Worm (Caenorhabditis elegans) whole organism, late embryonic: ENCODE data around the gene gck-2.

Experiments used
- F13H6.1 ChIP-seq: sonication (generic microtip); optimal IDR thresholded peaks from 2 replicates; lab custom pipeline; 2016; ENCODE audit warnings: missing genetic modification characterization, missing compliant biosample characterization
- T23F11.4 ChIP-seq: fragments of 200-800 bp; sonication (Bioruptor generic); optimal IDR thresholded peaks from 2 replicates; lab custom pipeline; 2018; ENCODE audit warnings: mild to moderate bottlenecking, missing genetic modification characterization, missing compliant biosample characterization
- ama-1 ChIP-seq: fragments of 150-350 bp; optimal IDR thresholded peaks from 2 replicates; lab custom pipeline; 2014
- ceh-18 ChIP-seq: sonication (generic microtip); optimal IDR thresholded peaks from 2 replicates; lab custom pipeline; 2016; ENCODE audit warnings: missing genetic modification characterization, missing compliant biosample characterization
- elt-2 ChIP-seq: sonication (generic microtip); optimal IDR thresholded peaks from 2 replicates; lab custom pipeline; 2016; ENCODE audit warnings: missing genetic modification reagents, missing genetic modification characterization, missing compliant biosample characterization
- ets-4 ChIP-seq: sonication (generic microtip); optimal IDR thresholded peaks from 2 replicates; lab custom pipeline; 2016; ENCODE audit warnings: missing genetic modification characterization, missing compliant biosample characterization
- hlh-13 ChIP-seq: fragments of 200-800 bp; sonication (Bioruptor generic); optimal IDR thresholded peaks from 2 replicates; lab custom pipeline; 2018; ENCODE audit warnings: mild to moderate bottlenecking, missing genetic modification characterization, missing compliant biosample characterization
- hlh-30 ChIP-seq: sonication (generic microtip); optimal IDR thresholded peaks from 2 replicates; lab custom pipeline; 2017; ENCODE audit warnings: antibody characterized with exemption, missing genetic modification characterization, missing compliant biosample characterization; ENCODE audit not compliant: insufficient read depth
- nhr-11 ChIP-seq: fragments of 150-350 bp; optimal IDR thresholded peaks from 2 replicates; lab custom pipeline; 2014; ENCODE audit warnings: missing biosample characterization, missing genetic modification characterization
- pha-4 ChIP-seq: fragments of 150-350 bp; optimal IDR thresholded peaks from 2 replicates; lab custom pipeline; 2018; ENCODE audit warnings: missing biosample characterization, missing genetic modification reagents, missing genetic modification characterization
- sdc-2 ChIP-seq: sonication (generic microtip); optimal IDR thresholded peaks from 2 replicates; lab custom pipeline; 2016; ENCODE audit warnings: missing genotype, missing genetic modification characterization, missing compliant biosample characterization
- tbx-2 ChIP-seq: sonication (generic microtip); optimal IDR thresholded peaks from 2 replicates; lab custom pipeline; 2016; ENCODE audit warnings: missing genetic modification characterization, missing compliant biosample characterization
- unc-42 ChIP-seq: sonication (generic microtip); optimal IDR thresholded peaks from 2 replicates; lab custom pipeline; 2016; ENCODE audit warnings: missing genotype, missing genetic modification characterization, missing compliant biosample characterization

DNA sequence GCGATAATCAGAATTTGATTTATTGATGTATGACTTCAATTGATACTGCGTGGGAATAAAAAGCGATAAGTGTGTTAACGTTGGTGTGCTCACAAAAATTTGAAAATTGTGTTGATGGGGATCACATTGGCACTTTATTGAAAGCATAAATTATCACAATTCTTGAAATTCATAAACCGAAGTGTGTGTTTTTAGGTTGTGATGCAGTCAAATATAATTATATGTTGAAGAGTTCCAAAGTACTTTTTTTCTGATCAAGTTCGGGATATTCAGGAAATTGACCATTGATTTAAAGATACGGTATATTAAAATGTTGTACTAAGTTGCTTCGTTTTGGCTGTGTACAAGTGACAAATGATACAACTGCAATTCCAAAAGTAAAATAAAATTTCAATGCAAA lies 16.8 kb downstream of the gck-2 start, which contains the start of gene srh-28:
- TF ChIP-seq F13H6.1 (tag; lab: Kevin White, UChicago), result no peak
- no peak for TF ChIP-seq ama-1 (lab: Kevin White, UChicago)
- no peak for TF ChIP-seq hlh-13
- no peak for TF ChIP-seq elt-2 (tag; lab: Kevin White, UChicago)
- TF ChIP-seq unc-42 (tag; lab: Kevin White, UChicago), result no peak
- no peak for TF ChIP-seq nhr-11 (tag; lab: Kevin White, UChicago)
- no peak for TF ChIP-seq hlh-30 (tag; lab: Kevin White, UChicago)
- TF ChIP-seq ets-4, result no peak
- no peak for TF ChIP-seq sdc-2 (tag; lab: Kevin White, UChicago)
- no peak for TF ChIP-seq T23F11.4 (GFP tag; lab: Kevin White, UChicago)
- TF ChIP-seq pha-4, result no peak
- no peak for TF ChIP-seq tbx-2
- TF ChIP-seq ceh-18 (tag; lab: Kevin White, UChicago), result no peak
